Fruit fly (Drosophila melanogaster): Measurements from ENCODE around the gene her.

- TF ChIP-seq insv (optimal IDR thresholded peaks at IDR 0.05): no peak
- TF ChIP-seq Myc (optimal IDR thresholded peaks at IDR 0.05): no peak
- TF ChIP-seq Sin3A (optimal IDR thresholded peaks at IDR 0.05): no peak
Observed at dm6 chr2L:16643961-16644360, 33.0 kb upstream of the her start.

All from Kc167 (cell line).